Worm (Caenorhabditis elegans): Measurements from ENCODE around the gene fbxa-143.

DNA sequence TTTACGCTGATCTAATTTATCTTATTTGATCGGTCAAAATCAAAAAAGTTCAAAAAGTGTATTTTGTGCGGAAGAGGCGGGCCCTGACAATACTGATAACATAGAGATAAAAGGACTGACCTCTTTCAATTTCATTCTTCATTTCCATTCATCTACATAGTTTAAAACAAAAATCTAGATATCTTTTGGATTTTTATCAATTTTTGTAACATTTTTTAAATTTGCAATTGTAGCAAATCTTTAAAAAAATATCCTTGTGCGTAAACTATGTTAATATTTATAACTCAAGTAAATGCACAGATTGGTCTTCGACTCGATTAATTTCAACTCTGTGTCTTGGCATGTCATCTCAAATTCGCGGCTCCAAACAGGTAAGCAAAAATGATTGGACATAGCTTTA lies 23.7 kb downstream of the fbxa-143 start, which contains the start of gene argk-1:
- TF ChIP-seq nhr-11 (tag; optimal IDR thresholded peaks at IDR 0.05) (no peak), ceh-22 (tag; optimal IDR thresholded peaks at IDR 0.05) (no peak)

Measured in whole organism, late embryonic.